Worm (Caenorhabditis elegans): ENCODE results near the gene C54F6.6.
"Not testable (repeated sequence)": the region's sequence is repeated elsewhere in the genome, so short reads cannot be mapped to it uniquely, and the experiment has no call there.

The C54F6.6 gene

ce11 chrV:7506207-7506606 is 17.3 kb upstream of the C54F6.6 start:
- TF ChIP-seq mdl-1 (tag; optimal IDR thresholded peaks at IDR 0.05) (peak in 1 of 2 experiments; percentile 2), nhr-19 (GFP tag; conservative IDR thresholded peaks at IDR 0.05) (peak; percentile 47; the same call in 1 of the 2 replicates), fkh-4 (tag; optimal IDR thresholded peaks at IDR 0.05; ENCODE audit: borderline replicate concordance) (no peak), rnt-1 (tag; optimal IDR thresholded peaks at IDR 0.05) (peak; percentile 35), nhr-12 (tag; optimal IDR thresholded peaks at IDR 0.05) (no peak), nhr-47 (tag; optimal IDR thresholded peaks at IDR 0.05) (no peak), nhr-90 (tag; optimal IDR thresholded peaks at IDR 0.05; ENCODE audit: poor library complexity) (peak; percentile 30), efl-1 (optimal IDR thresholded peaks at IDR 0.05) (peak in 1 of 2 experiments; percentile 13), efl-1 (GFP tag; optimal IDR thresholded peaks at IDR 0.05 in 1 of 2) (peak in 1 of 2 experiments; percentile 50), ceh-90 (tag; optimal IDR thresholded peaks at IDR 0.05) (no peak), lsy-2 (tag; optimal IDR thresholded peaks at IDR 0.05) (peak in 1 of 2 experiments; percentile 27), grh-1 (GFP tag; IDR thresholded peaks at IDR 0.05) (no peak), ceh-63 (GFP tag; optimal IDR thresholded peaks at IDR 0.05) (no peak), dpl-1 (GFP tag; optimal IDR thresholded peaks at IDR 0.05) (peak in 1 of 3 experiments; percentile 2), nhr-71 (tag; optimal IDR thresholded peaks at IDR 0.05) (peak; percentile 20), pax-3 (tag; optimal IDR thresholded peaks at IDR 0.05) (no peak), snu-23 (GFP tag; optimal IDR thresholded peaks at IDR 0.05) (peak; percentile 47), ceh-82 (tag; optimal IDR thresholded peaks at IDR 0.05) (no peak), lin-35 (GFP tag; optimal IDR thresholded peaks at IDR 0.05) (peak in 1 of 2 experiments; percentile 42), nhr-28 (tag; optimal IDR thresholded peaks at IDR 0.05) (no peak), pag-3 (tag; optimal IDR thresholded peaks at IDR 0.05; ENCODE audit: borderline replicate concordance, insufficient read depth) (no peak), nhr-20 (tag; optimal IDR thresholded peaks at IDR 0.05) (peak; percentile 10)

DNA sequence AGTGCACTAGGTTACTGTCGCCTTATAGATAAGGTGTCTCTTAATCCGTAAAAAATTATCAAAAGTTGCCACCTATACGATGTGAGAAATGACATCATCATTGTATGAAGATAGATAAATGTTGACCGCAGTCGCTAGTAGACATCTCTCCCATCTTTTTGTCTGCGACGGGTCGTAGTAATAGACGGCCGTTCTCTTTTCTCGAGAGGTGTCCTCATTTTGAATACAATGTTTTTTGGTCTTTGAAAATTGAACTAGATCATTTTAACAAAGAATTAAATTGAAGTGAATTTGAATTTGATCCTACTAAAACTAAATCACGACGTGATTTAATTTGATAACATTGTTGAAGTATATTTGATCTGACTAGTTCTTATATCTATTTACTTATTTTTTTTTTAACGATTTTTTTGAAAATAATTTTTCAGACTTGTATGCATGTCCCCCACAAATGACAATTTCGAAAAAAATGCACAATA is 14.9 kb upstream of the C54F6.6 start, which contains the start of the genes str-31 and nhr-172:
Gene str-31, minus strand, starts transcription at position 101 of the 479 bp plus-strand sequence.
Gene nhr-172, plus strand, starts transcription at position 429 of the 479 bp plus-strand sequence.
- TF ChIP-seq elt-3 (tag; optimal IDR thresholded peaks at IDR 0.05) (no peak), unc-98 (GFP tag; IDR thresholded peaks at IDR 0.05) (no peak), hlh-4 (tag; optimal IDR thresholded peaks at IDR 0.05) (no peak), lin-14 (GFP tag; optimal IDR thresholded peaks at IDR 0.05) (no peak), nhr-71 (tag; optimal IDR thresholded peaks at IDR 0.05) (no peak), F16B12.6 (tag; optimal IDR thresholded peaks at IDR 0.05) (no peak), skn-1 (tag; optimal IDR thresholded peaks at IDR 0.05) (no peak), tlp-1 (tag; optimal IDR thresholded peaks at IDR 0.05) (no peak), ces-1 (GFP tag; optimal IDR thresholded peaks at IDR 0.05) (no peak), blmp-1 (tag; optimal IDR thresholded peaks at IDR 0.05) (no peak), nhr-11 (tag; optimal IDR thresholded peaks at IDR 0.05) (no peak), zag-1 (tag; optimal IDR thresholded peaks at IDR 0.05) (no peak), nhr-237 (tag; optimal IDR thresholded peaks at IDR 0.05) (no peak), unc-86 (tag; optimal IDR thresholded peaks at IDR 0.05) (no peak), aly-2 (tag; optimal IDR thresholded peaks at IDR 0.05) (no peak), nhr-76 (tag; optimal IDR thresholded peaks at IDR 0.05) (no peak), C04F5.9 (tag; optimal IDR thresholded peaks at IDR 0.05) (no peak), swsn-7 (tag; optimal IDR thresholded peaks at IDR 0.05) (no peak), ceh-63 (GFP tag; optimal IDR thresholded peaks at IDR 0.05) (no peak), lir-3 (tag; optimal IDR thresholded peaks at IDR 0.05; ENCODE audit: poor library complexity) (no peak)

DNA sequence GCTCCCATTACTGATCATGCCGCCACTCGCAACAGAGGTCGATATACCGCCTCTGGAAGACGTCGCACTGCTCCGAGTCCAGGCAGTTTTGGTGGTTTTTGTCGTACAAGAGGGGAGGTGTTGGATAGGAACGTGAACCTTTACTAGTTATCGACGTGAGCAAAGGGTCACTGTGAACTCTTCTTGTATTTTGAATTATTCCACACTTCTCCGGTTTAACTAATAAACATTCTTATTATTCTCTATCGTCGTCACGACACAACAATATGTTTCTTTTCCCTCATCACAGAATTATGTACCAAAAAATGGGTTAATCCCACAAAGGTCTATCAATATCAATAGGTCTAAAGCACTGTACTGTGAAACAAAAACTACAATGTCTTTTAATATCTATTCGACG is 12.0 kb upstream of the C54F6.6 start, which contains the start of gene nhr-171:
Gene nhr-171, plus strand, starts transcription at position 301 of the 400 bp plus-strand sequence.
- TF ChIP-seq nhr-20 (tag; optimal IDR thresholded peaks at IDR 0.05); skn-1 (tag; optimal IDR thresholded peaks at IDR 0.05); alr-1 (tag; optimal IDR thresholded peaks at IDR 0.05; ENCODE audit: borderline replicate concordance): not testable (repeated sequence)
